Fruit fly (Drosophila melanogaster): ENCODE measurements around the gene CG18301.

dm6 chr2L:10548814-10549423 lies 17.3 kb downstream of the CG18301 start:
- no peak for TF ChIP-seq Myc (optimal IDR thresholded peaks at IDR 0.05)
- TF ChIP-seq h (optimal IDR thresholded peaks at IDR 0.05) = no peak
- TF ChIP-seq ttk (optimal IDR thresholded peaks at IDR 0.05) = no peak
- TF ChIP-seq psq (optimal IDR thresholded peaks at IDR 0.05) = no peak
- no peak for TF ChIP-seq insv (optimal IDR thresholded peaks at IDR 0.05)
- TF ChIP-seq Sin3A (optimal IDR thresholded peaks at IDR 0.05) = no peak

All from Kc167 (cell line).